Worm (Caenorhabditis elegans) whole organism, L1 larva: Measurements from ENCODE around the gene C04E6.13.

Experiments used
- C04F5.9 ChIP-seq: sonication (generic microtip); optimal IDR thresholded peaks from 2 replicates; lab custom pipeline; 2016; ENCODE audit warnings: missing genetic modification characterization, missing compliant biosample characterization
- F16B12.6 ChIP-seq: fragments of 150-350 bp; optimal IDR thresholded peaks from 2 replicates; lab custom pipeline; 2014; ENCODE audit warnings: missing biosample characterization, missing genetic modification characterization
- Y116A8C.19 ChIP-seq: sonication (generic microtip); optimal IDR thresholded peaks from 2 replicates; lab custom pipeline; 2016; ENCODE audit warnings: missing compliant biosample characterization, missing genetic modification characterization, borderline replicate concordance
- aha-1 ChIP-seq: fragments of 150-350 bp; optimal IDR thresholded peaks from 2 replicates; lab custom pipeline; 2014; ENCODE audit warnings: missing biosample characterization, missing genetic modification characterization
- alr-1 ChIP-seq: fragments of 200-800 bp; sonication (Bioruptor generic); optimal IDR thresholded peaks from 2 replicates; lab custom pipeline; 2018; ENCODE audit warnings: borderline replicate concordance, mild to moderate bottlenecking, missing genetic modification characterization, missing compliant biosample characterization
- ama-1 ChIP-seq: fragments of 150-350 bp; optimal IDR thresholded peaks from 2 replicates; lab custom pipeline; 2014
- ceh-88 ChIP-seq: fragments of 200-800 bp; sonication (Bioruptor generic); IDR thresholded peaks from 2 replicates; pipeline ENCODE4 v1.3.6; 2022; ENCODE audit warnings: missing genetic modification characterization, missing compliant biosample characterization
- ces-1 ChIP-seq: fragments of 150-350 bp; optimal IDR thresholded peaks from 2 replicates; lab custom pipeline; 2014; ENCODE audit warnings: missing biosample characterization, missing genetic modification reagents, missing genetic modification characterization
- dpl-1 ChIP-seq, 3 experiments: fragments of 150-350 bp in 2 of 3; sonication (generic microtip) in 1 of 3; optimal IDR thresholded peaks; 2 replicates each; lab custom pipeline; 2014 to 2017; ENCODE audit warnings: missing biosample characterization in 3 of 3, missing genetic modification characterization in 3 of 3, missing genetic modification reagents in 3 of 3
- dsc-1 ChIP-seq: sonication (generic microtip); optimal IDR thresholded peaks from 2 replicates; lab custom pipeline; 2016; ENCODE audit warnings: mild to moderate bottlenecking, missing genetic modification characterization, missing compliant biosample characterization
- efl-1 ChIP-seq, 4 experiments: fragments of 150-350 bp; optimal IDR thresholded peaks in 3 of 4; peaks in 1 of 4; 1 replicate in 1 of 4; 2 replicates in 3 of 4; lab custom pipeline; 2014; ENCODE audit warnings: missing biosample characterization in 2 of 4, missing genetic modification characterization in 2 of 4, missing genetic modification reagents in 2 of 4
- egl-13 ChIP-seq: sonication (generic microtip); optimal IDR thresholded peaks from 2 replicates; lab custom pipeline; 2016; ENCODE audit warnings: missing genotype, missing genetic modification reagents, missing genetic modification characterization, missing compliant biosample characterization
- elt-3 ChIP-seq, 6 experiments: fragments of 150-350 bp in 1 of 6; sonication (generic microtip); optimal IDR thresholded peaks; 2 replicates each; lab custom pipeline; 2017 to 2018; ENCODE audit warnings: missing biosample characterization in 6 of 6, missing genetic modification characterization in 6 of 6, inconsistent platforms in 1 of 6
- fkh-10 ChIP-seq: sonication (generic microtip); optimal IDR thresholded peaks from 2 replicates; lab custom pipeline; 2017; ENCODE audit warnings: missing biosample characterization, missing genetic modification reagents, missing genetic modification characterization
- fkh-4 ChIP-seq: sonication (generic microtip); optimal IDR thresholded peaks from 2 replicates; lab custom pipeline; 2016; ENCODE audit warnings: missing compliant biosample characterization, missing genetic modification characterization, borderline replicate concordance
- fos-1 ChIP-seq: fragments of 150-350 bp; optimal IDR thresholded peaks from 2 replicates; lab custom pipeline; 2014; ENCODE audit warnings: missing biosample characterization, missing genetic modification characterization
- hlh-17 ChIP-seq: fragments of 200-800 bp; sonication (Bioruptor generic); optimal IDR thresholded peaks from 2 replicates; lab custom pipeline; 2018; ENCODE audit warnings: missing genetic modification characterization, mild to moderate bottlenecking, missing compliant biosample characterization, moderate library complexity, borderline replicate concordance
- hlh-4 ChIP-seq: sonication (generic microtip); optimal IDR thresholded peaks from 2 replicates; lab custom pipeline; 2016; ENCODE audit warnings: mild to moderate bottlenecking, missing genetic modification characterization, missing compliant biosample characterization
- lin-13 ChIP-seq: fragments of 150-350 bp; optimal IDR thresholded peaks from 2 replicates; lab custom pipeline; 2014; ENCODE audit warnings: missing biosample characterization, missing genetic modification reagents, missing genetic modification characterization
- lin-15B ChIP-seq: fragments of 150-350 bp; sonication (generic microtip); optimal IDR thresholded peaks from 3 replicates; lab custom pipeline; 2014; ENCODE audit warnings: missing biosample characterization, missing genetic modification characterization
- lsy-2 ChIP-seq, 2 experiments: fragments of 150-350 bp; optimal IDR thresholded peaks; 2 replicates each; lab custom pipeline; 2014; ENCODE audit warnings: missing biosample characterization in 2 of 2, missing genetic modification characterization in 2 of 2
- mab-9 ChIP-seq: fragments of 200-800 bp; sonication (Bioruptor generic); IDR thresholded peaks from 2 replicates; pipeline ENCODE4 v1.3.6; 2022; ENCODE audit warnings: missing genetic modification reagents, missing genetic modification characterization, missing compliant biosample characterization
- mef-2 ChIP-seq: fragments of 150-350 bp; optimal IDR thresholded peaks from 2 replicates; lab custom pipeline; 2014; ENCODE audit warnings: missing biosample characterization, missing genetic modification characterization
- mep-1 ChIP-seq: fragments of 150-350 bp; optimal IDR thresholded peaks from 2 replicates; lab custom pipeline; 2014; ENCODE audit warnings: missing biosample characterization, missing genetic modification characterization
- nhr-19 ChIP-seq: fragments of 200-800 bp; sonication (Bioruptor generic); conservative IDR thresholded peaks from 2 replicates; pipeline ENCODE4 v1.3.6; 2022; ENCODE audit warnings: missing genetic modification characterization, missing compliant biosample characterization
- nhr-20 ChIP-seq: sonication (generic microtip); optimal IDR thresholded peaks from 2 replicates; lab custom pipeline; 2016; ENCODE audit warnings: mild to moderate bottlenecking, missing genetic modification characterization, missing compliant biosample characterization
- nhr-237 ChIP-seq: fragments of 150-350 bp; optimal IDR thresholded peaks from 2 replicates; lab custom pipeline; 2014; ENCODE audit warnings: missing biosample characterization, missing genetic modification characterization
- nhr-28 ChIP-seq: fragments of 150-350 bp; optimal IDR thresholded peaks from 2 replicates; lab custom pipeline; 2014; ENCODE audit warnings: missing biosample characterization, missing genetic modification characterization
- nhr-47 ChIP-seq: sonication (generic microtip); optimal IDR thresholded peaks from 2 replicates; lab custom pipeline; 2016; ENCODE audit warnings: mild to moderate bottlenecking, missing genetic modification characterization, moderate library complexity, missing compliant biosample characterization
- nhr-71 ChIP-seq: sonication (generic microtip); optimal IDR thresholded peaks from 2 replicates; lab custom pipeline; 2016; ENCODE audit warnings: mild to moderate bottlenecking, missing genetic modification characterization, moderate library complexity, missing compliant biosample characterization
- nhr-84 ChIP-seq: sonication (generic microtip); optimal IDR thresholded peaks from 2 replicates; lab custom pipeline; 2017; ENCODE audit warnings: missing biosample characterization, missing genetic modification characterization
- nhr-85 ChIP-seq: sonication (generic microtip); peaks from one replicate; lab custom pipeline; 2016; ENCODE audit warnings: missing genetic modification characterization, inconsistent platforms, missing compliant biosample characterization
- pag-3 ChIP-seq: sonication (generic microtip); optimal IDR thresholded peaks from 2 replicates; lab custom pipeline; 2017; ENCODE audit warnings: missing genetic modification characterization, mild to moderate bottlenecking, missing compliant biosample characterization, antibody characterized with exemption, borderline replicate concordance; ENCODE audit not compliant: insufficient read depth
- pax-3 ChIP-seq: fragments of 200-800 bp; sonication (Bioruptor generic); optimal IDR thresholded peaks from 2 replicates; lab custom pipeline; 2018; ENCODE audit warnings: mild to moderate bottlenecking, missing genetic modification characterization, moderate library complexity, missing compliant biosample characterization
- rnt-1 ChIP-seq: sonication (generic microtip); optimal IDR thresholded peaks from 2 replicates; lab custom pipeline; 2016; ENCODE audit warnings: mild to moderate bottlenecking, missing genetic modification characterization, moderate library complexity, missing compliant biosample characterization
- skn-1 ChIP-seq: fragments of 150-350 bp; optimal IDR thresholded peaks from 2 replicates; lab custom pipeline; 2014; ENCODE audit warnings: missing biosample characterization, missing genetic modification characterization
- snpc-4 ChIP-seq: fragments of 150-350 bp; optimal IDR thresholded peaks from 2 replicates; lab custom pipeline; 2014; ENCODE audit warnings: missing biosample characterization, missing genetic modification characterization
- snu-23 ChIP-seq: sonication (generic microtip); optimal IDR thresholded peaks from 2 replicates; lab custom pipeline; 2016; ENCODE audit warnings: missing genetic modification characterization, missing compliant biosample characterization
- sox-4 ChIP-seq: sonication (generic microtip); optimal IDR thresholded peaks from 2 replicates; lab custom pipeline; 2016; ENCODE audit warnings: missing genetic modification characterization, missing compliant biosample characterization
- sptf-1 ChIP-seq: fragments of 150-350 bp; optimal IDR thresholded peaks from 2 replicates; lab custom pipeline; 2014; ENCODE audit warnings: missing biosample characterization, missing genetic modification characterization
- sup-37 ChIP-seq: fragments of 200-800 bp; sonication (Bioruptor generic); optimal IDR thresholded peaks from 2 replicates; lab custom pipeline; 2018; ENCODE audit warnings: mild to moderate bottlenecking, missing genetic modification characterization, missing compliant biosample characterization
- tbx-2 ChIP-seq: sonication (generic microtip); optimal IDR thresholded peaks from 2 replicates; lab custom pipeline; 2016; ENCODE audit warnings: missing genetic modification characterization, missing compliant biosample characterization
- unc-130 ChIP-seq: fragments of 150-350 bp; optimal IDR thresholded peaks from 2 replicates; lab custom pipeline; 2017; ENCODE audit warnings: missing biosample characterization, missing genetic modification characterization, inconsistent platforms
- unc-30 ChIP-seq: sonication (generic microtip); optimal IDR thresholded peaks from 2 replicates; lab custom pipeline; 2017; ENCODE audit warnings: missing biosample characterization, missing genetic modification characterization
- unc-98 ChIP-seq: fragments of 200-800 bp; sonication (Bioruptor generic); IDR thresholded peaks from 2 replicates; pipeline ENCODE4 v1.3.6; 2022; ENCODE audit warnings: missing genetic modification characterization, missing compliant biosample characterization
- vab-15 ChIP-seq: sonication (generic microtip); optimal IDR thresholded peaks from 2 replicates; lab custom pipeline; 2017; ENCODE audit warnings: missing genotype, mild to moderate bottlenecking, missing genetic modification characterization, missing compliant biosample characterization
- xbp-1 ChIP-seq: sonication (generic microtip); optimal IDR thresholded peaks from 2 replicates; lab custom pipeline; 2016; ENCODE audit warnings: missing genetic modification characterization, missing compliant biosample characterization
- zag-1 ChIP-seq: fragments of 150-350 bp; optimal IDR thresholded peaks from 2 replicates; lab custom pipeline; 2014; ENCODE audit warnings: missing biosample characterization, missing genetic modification characterization
- zip-4 ChIP-seq: fragments of 200-800 bp; sonication (Bioruptor generic); optimal IDR thresholded peaks from 2 replicates; lab custom pipeline; 2018; ENCODE audit warnings: mild to moderate bottlenecking, missing genetic modification characterization, moderate library complexity, missing compliant biosample characterization
- ztf-11 ChIP-seq, 2 experiments: sonication (generic microtip); optimal IDR thresholded peaks; 2 replicates each; lab custom pipeline; 2016 to 2017; ENCODE audit warnings: missing genetic modification characterization in 2 of 2, missing biosample characterization in 1 of 2, missing compliant biosample characterization in 1 of 2
- ztf-4 ChIP-seq: fragments of 150-350 bp; optimal IDR thresholded peaks from 2 replicates; lab custom pipeline; 2014; ENCODE audit warnings: missing biosample characterization, missing genetic modification characterization

The C04E6.13 gene

ce11 chrV:5916862-5917261 lies 4.3 kb downstream of the C04E6.13 start:
- no peak for TF ChIP-seq efl-1 (optimal IDR thresholded peaks at IDR 0.05; lab: Kevin White, UChicago)
- TF ChIP-seq efl-1 (GFP tag; optimal IDR thresholded peaks at IDR 0.05 in 1 of 2; lab: Kevin White, UChicago) = peak in 1 of 2 experiments; percentile 75
- TF ChIP-seq nhr-85 (tag; lab: Kevin White, UChicago) = no peak
- TF ChIP-seq, all 84 proteins: peak for 1

ce11 chrV:5917707-5918106 lies 5.2 kb downstream of the C04E6.13 start, which contains the start of gene lrpr-1:
lrpr-1 (minus strand) TSS chrV:5917891.
- TF ChIP-seq mef-2 (tag; lab: Kevin White, UChicago) = no peak
- peak; percentile 43 for TF ChIP-seq vab-15 (tag; lab: Kevin White, UChicago)
- peak; percentile 92 for TF ChIP-seq unc-98
- TF ChIP-seq lin-13 (GFP tag; lab: Kevin White, UChicago) = peak; percentile 71
- TF ChIP-seq pax-3 = peak; percentile 97
- peak; percentile 86 for TF ChIP-seq zip-4 (GFP tag; lab: Kevin White, UChicago)
- TF ChIP-seq pag-3 (tag; lab: Kevin White, UChicago) = no peak
- no peak for TF ChIP-seq alr-1 (tag; lab: Kevin White, UChicago)
- TF ChIP-seq lsy-2 (tag; optimal IDR thresholded peaks at IDR 0.05; lab: Kevin White, UChicago) = peak; percentile 85 to 87
- peak; percentile 96 for TF ChIP-seq xbp-1 (tag; lab: Kevin White, UChicago)
- TF ChIP-seq sox-4 = peak; percentile 98
- peak; percentile 96 for TF ChIP-seq Y116A8C.19
- peak; percentile 75 for TF ChIP-seq sup-37 (GFP tag; lab: Kevin White, UChicago)
- peak; percentile 45 for TF ChIP-seq nhr-237 (tag; lab: Kevin White, UChicago)
- no peak for TF ChIP-seq ztf-4
- TF ChIP-seq skn-1 (tag; lab: Kevin White, UChicago) = peak; percentile 66
- peak; percentile 97 for TF ChIP-seq tbx-2 (tag; lab: Kevin White, UChicago)
- TF ChIP-seq ceh-88 (GFP tag; lab: Robert Waterston, UW) = peak; percentile 71; the same call in 1 of the 2 replicates
- peak; percentile 24 for TF ChIP-seq fkh-10 (GFP tag; lab: Kevin White, UChicago)
- TF ChIP-seq C04F5.9 (tag; lab: Kevin White, UChicago) = peak; percentile 94
- TF ChIP-seq dpl-1 (GFP tag; optimal IDR thresholded peaks at IDR 0.05; lab: Kevin White, UChicago) = peak; percentile 97 to 99 (median 98)
- peak; percentile 100 for TF ChIP-seq rnt-1
- peak; percentile 72 for TF ChIP-seq mep-1 (tag; lab: Kevin White, UChicago)
- TF ChIP-seq ama-1 (lab: Kevin White, UChicago) = no peak
- peak; percentile 91 for TF ChIP-seq mab-9 (GFP tag; lab: Robert Waterston, UW)
- peak; percentile 98 for TF ChIP-seq dsc-1 (tag; lab: Kevin White, UChicago)
- TF ChIP-seq sptf-1 (tag; lab: Kevin White, UChicago) = no peak
- TF ChIP-seq snpc-4 (tag; lab: Kevin White, UChicago) = peak; percentile 59
- TF ChIP-seq egl-13 = peak; percentile 96
- TF ChIP-seq hlh-17 (GFP tag; lab: Kevin White, UChicago) = peak; percentile 71
- peak; percentile 97 for TF ChIP-seq nhr-47 (tag; lab: Kevin White, UChicago)
- peak; percentile 46 for TF ChIP-seq F16B12.6
- TF ChIP-seq lin-15B (tag; lab: Kevin White, UChicago) = peak; percentile 56
- no peak for TF ChIP-seq nhr-84 (tag; lab: Kevin White, UChicago)
- peak in 2 of 6 experiments; percentile 16 to 35 for TF ChIP-seq elt-3 (tag; optimal IDR thresholded peaks at IDR 0.05; lab: Kevin White, UChicago)
- TF ChIP-seq hlh-4 = peak; percentile 71
- no peak for TF ChIP-seq zag-1 (tag; lab: Kevin White, UChicago)
- TF ChIP-seq aha-1 (tag; lab: Kevin White, UChicago) = no peak
- peak in 1 of 2 experiments; percentile 99 for TF ChIP-seq ztf-11 (tag; optimal IDR thresholded peaks at IDR 0.05; lab: Kevin White, UChicago)
- TF ChIP-seq nhr-28 (tag; lab: Kevin White, UChicago) = no peak
- peak; percentile 59 for TF ChIP-seq fos-1 (tag; lab: Kevin White, UChicago)
- TF ChIP-seq fkh-4 = peak; percentile 100
- no peak for TF ChIP-seq ces-1
- peak; percentile 93 for TF ChIP-seq nhr-20 (tag; lab: Kevin White, UChicago)
- TF ChIP-seq snu-23 (GFP tag; lab: Kevin White, UChicago) = peak; percentile 92
- peak; percentile 93 for TF ChIP-seq nhr-19 (GFP tag; lab: Robert Waterston, UW)
- no peak for TF ChIP-seq unc-130 (tag; lab: Kevin White, UChicago)
- no peak for TF ChIP-seq unc-30 (tag; lab: Kevin White, UChicago)
- TF ChIP-seq nhr-71 (tag; lab: Kevin White, UChicago) = peak; percentile 96
